Worm (Caenorhabditis elegans): ENCODE measurements around the gene oct-2.

- TF ChIP-seq tab-1 (GFP tag; IDR thresholded peaks at IDR 0.05) (no peak), med-1 (GFP tag; optimal IDR thresholded peaks at IDR 0.05; ENCODE audit: insufficient read depth) (no peak), ztf-29 (GFP tag; IDR thresholded peaks at IDR 0.05) (no peak), klf-2 (GFP tag; conservative IDR thresholded peaks at IDR 0.05) (no peak), cog-1 (tag; optimal IDR thresholded peaks at IDR 0.05) (no peak), ref-1 (GFP tag; conservative IDR thresholded peaks at IDR 0.05) (no peak), T22C8.4 (GFP tag; IDR thresholded peaks at IDR 0.05) (no peak), flt-1 (GFP tag; IDR thresholded peaks at IDR 0.05) (no peak)
Measured at ce11 chrX:11392924-11393323, 46.7 kb downstream of the oct-2 start, which contains the start of gene prx-12.
